Fruit fly (Drosophila melanogaster) whole organism, embryonic: ENCODE results near the gene Ir40a.

Experiments
- Awh ChIP-seq: fragments of 200-800 bp; sonication (Bioruptor generic); IDR thresholded peaks from 2 replicates; pipeline ENCODE4, ENCODE4 v1.3.6; 2022; ENCODE audit warnings: missing biosample characterization, missing genetic modification characterization
- CG10431 ChIP-seq: fragments of 200-800 bp; sonication (Bioruptor generic); optimal IDR thresholded peaks from 3 replicates; lab custom pipeline; 2018; ENCODE audit warnings: missing biosample characterization, mild to moderate bottlenecking, missing genetic modification characterization
- CG15601 ChIP-seq: fragments of 200-800 bp; sonication (Bioruptor generic); optimal IDR thresholded peaks from 3 replicates; lab custom pipeline; 2019; ENCODE audit warnings: missing biosample characterization, mild to moderate bottlenecking, missing genetic modification characterization, moderate library complexity
- CG31441 ChIP-seq: fragments of 200-800 bp; sonication (Bioruptor generic); IDR thresholded peaks from 2 replicates; pipeline ENCODE4 v1.3.6; 2022; ENCODE audit warnings: missing biosample characterization, missing genetic modification characterization
- CG4424 ChIP-seq: fragments of 200-800 bp; sonication (Bioruptor generic); optimal IDR thresholded peaks from 3 replicates; lab custom pipeline; 2016; ENCODE audit warnings: missing biosample characterization, missing genetic modification characterization
- sr ChIP-seq: fragments of 200-800 bp; sonication (Bioruptor generic); IDR thresholded peaks from 3 replicates; pipeline ENCODE4 v1.3.6; 2022; ENCODE audit warnings: missing biosample characterization, missing genetic modification characterization

DNA sequence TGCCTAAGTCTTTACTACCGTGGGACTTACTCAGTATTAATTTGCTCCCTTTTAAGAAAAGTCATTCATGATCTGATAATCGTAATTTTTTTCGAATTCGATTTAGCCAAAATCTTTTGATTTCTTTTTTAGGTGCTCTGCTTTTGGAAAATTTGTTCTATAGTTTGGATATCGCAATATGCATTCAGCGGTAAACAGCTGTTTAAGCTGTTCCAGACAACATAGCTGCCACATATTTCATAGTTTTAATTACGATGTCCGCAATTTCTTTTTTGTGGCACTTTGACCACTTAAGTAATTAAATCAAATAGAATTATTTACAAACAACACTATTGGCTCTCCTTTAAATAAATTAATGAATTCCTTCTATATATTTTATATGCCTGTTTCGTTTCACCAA lies 34.1 kb upstream of the Ir40a start:
- TF ChIP-seq CG15601 (tag; lab: Kevin White, UChicago) (no peak), CG10431 (GFP tag; lab: Kevin White, UChicago) (no peak), CG31441 (GFP tag; lab: Robert Waterston, UW) (no peak), Awh (GFP tag; lab: Robert Waterston, UW) (no peak), CG4424 (GFP tag; lab: Kevin White, UChicago) (no peak), sr (GFP tag; lab: Robert Waterston, UW) (no peak)
